Worm (Caenorhabditis elegans): ENCODE results near the gene nas-37.

The nas-37 gene

DNA sequence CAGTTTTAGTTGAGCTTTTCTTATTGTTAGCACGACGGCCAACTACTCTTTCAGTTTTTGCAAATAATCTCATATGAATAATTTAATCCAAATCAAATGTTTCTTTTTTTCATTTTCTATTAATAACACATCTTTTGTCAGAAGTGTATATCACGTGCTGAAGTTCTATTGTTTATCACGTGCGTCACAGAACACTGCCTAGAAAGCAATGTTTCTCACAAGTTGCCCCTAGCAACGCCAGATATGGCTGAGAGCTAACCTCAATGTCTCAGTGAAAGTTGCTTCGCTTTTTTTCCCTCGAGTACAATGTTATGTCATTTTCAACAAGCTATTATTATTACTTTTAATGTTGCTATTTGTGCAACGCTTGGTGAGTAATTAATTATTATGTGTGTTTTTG is 20.9 kb downstream of the nas-37 start:
- TF ChIP-seq unc-120 (tag; optimal IDR thresholded peaks at IDR 0.05; ENCODE audit: poor library complexity, severe bottlenecking), result no peak
- TF ChIP-seq bed-3 (GFP tag; optimal IDR thresholded peaks at IDR 0.05), result no peak
- TF ChIP-seq mls-2 (tag; optimal IDR thresholded peaks at IDR 0.05), result no peak
- no peak for TF ChIP-seq ztf-11 (tag; optimal IDR thresholded peaks at IDR 0.05)
- TF ChIP-seq mep-1 (tag; optimal IDR thresholded peaks at IDR 0.05), result no peak
- no peak for TF ChIP-seq sem-2 (GFP tag; optimal IDR thresholded peaks at IDR 0.05)
- TF ChIP-seq nhr-12 (tag; optimal IDR thresholded peaks at IDR 0.05), result no peak
- TF ChIP-seq lsy-2 (tag; optimal IDR thresholded peaks at IDR 0.05), result no peak
- no peak for TF ChIP-seq nhr-237 (tag; optimal IDR thresholded peaks at IDR 0.05)
- no peak for TF ChIP-seq M03D4.4 (tag; optimal IDR thresholded peaks at IDR 0.05)
- TF ChIP-seq drap-1 (GFP tag; optimal IDR thresholded peaks at IDR 0.05), result no peak
- no peak for TF ChIP-seq elt-3 (tag; optimal IDR thresholded peaks at IDR 0.05)
- no peak for TF ChIP-seq hlh-1 (tag; optimal IDR thresholded peaks at IDR 0.05)
- TF ChIP-seq tbx-8 (GFP tag; optimal IDR thresholded peaks at IDR 0.05), result no peak

DNA sequence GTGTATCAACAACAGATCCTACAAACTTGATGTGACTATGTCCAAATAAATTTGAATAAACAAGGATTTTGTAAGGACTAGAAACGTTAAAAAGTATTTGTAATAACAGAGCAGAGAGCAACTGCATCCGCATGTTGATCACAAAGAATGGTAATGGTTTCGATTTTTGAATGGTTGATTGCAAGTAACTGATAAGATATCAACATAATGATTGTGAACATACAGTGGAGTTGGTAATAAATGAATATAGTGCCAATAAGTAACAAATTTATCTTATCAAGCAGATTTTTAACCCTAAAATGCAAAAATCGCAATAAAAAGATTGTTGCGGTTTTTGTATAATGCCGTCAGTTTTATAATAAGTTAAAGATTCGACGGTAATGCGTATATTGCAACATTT is 23.9 kb downstream of the nas-37 start, which contains the start of gene ugt-23:
TSS of gene ugt-23 (minus strand) at position 212 of the 400 bp plus-strand sequence.
- no peak for TF ChIP-seq sptf-1 (tag; optimal IDR thresholded peaks at IDR 0.05)
- TF ChIP-seq nhr-237 (tag; optimal IDR thresholded peaks at IDR 0.05), result no peak
- TF ChIP-seq bed-3 (GFP tag; optimal IDR thresholded peaks at IDR 0.05), result no peak
- TF ChIP-seq ztf-11 (tag; optimal IDR thresholded peaks at IDR 0.05), result no peak
- TF ChIP-seq zip-8 (tag; optimal IDR thresholded peaks at IDR 0.05), result no peak
- TF ChIP-seq elt-1 (tag; optimal IDR thresholded peaks at IDR 0.05; ENCODE audit: borderline replicate concordance, insufficient read depth), result no peak
- TF ChIP-seq blmp-1 (tag; optimal IDR thresholded peaks at IDR 0.05), result no peak
- TF ChIP-seq snpc-4 (tag; optimal IDR thresholded peaks at IDR 0.05), result no peak
- TF ChIP-seq lin-32 (GFP tag; optimal IDR thresholded peaks at IDR 0.05), result no peak
- TF ChIP-seq drap-1 (GFP tag; optimal IDR thresholded peaks at IDR 0.05), result no peak
- TF ChIP-seq M03D4.4 (tag; optimal IDR thresholded peaks at IDR 0.05), result no peak
- TF ChIP-seq unc-39 (tag; optimal IDR thresholded peaks at IDR 0.05), result no peak
- no peak for TF ChIP-seq ceh-83 (GFP tag; optimal IDR thresholded peaks at IDR 0.05)

DNA sequence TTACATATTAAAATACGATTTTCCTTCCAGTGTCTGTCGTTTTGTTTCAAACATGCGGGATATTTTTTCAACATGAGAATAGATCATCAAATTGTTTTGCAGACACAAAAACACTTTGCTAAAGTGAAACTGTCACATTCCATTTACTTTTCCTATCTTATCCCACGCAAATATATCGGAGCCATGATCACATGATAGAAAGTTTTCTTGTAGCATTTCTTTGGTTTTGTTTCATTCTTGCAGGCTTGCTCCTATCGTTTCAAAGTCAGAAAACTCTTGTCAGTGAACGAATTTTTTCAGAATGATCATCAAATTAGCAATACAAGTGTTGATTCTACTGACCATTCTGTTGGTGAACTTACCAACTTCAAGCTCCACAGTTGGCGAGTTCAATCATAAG is 27.6 kb downstream of the nas-37 start, which contains the start of gene C17G1.2:
TSS of gene C17G1.2 (plus strand) at position 301 of the 400 bp plus-strand sequence.
- no peak for TF ChIP-seq pha-4 (tag; optimal IDR thresholded peaks at IDR 0.05)
- no peak for TF ChIP-seq lin-32 (GFP tag; optimal IDR thresholded peaks at IDR 0.05)
- TF ChIP-seq nhr-12 (tag; optimal IDR thresholded peaks at IDR 0.05), result no peak
- TF ChIP-seq zip-8 (tag; optimal IDR thresholded peaks at IDR 0.05), result no peak
- no peak for TF ChIP-seq mls-2 (tag; optimal IDR thresholded peaks at IDR 0.05)

DNA sequence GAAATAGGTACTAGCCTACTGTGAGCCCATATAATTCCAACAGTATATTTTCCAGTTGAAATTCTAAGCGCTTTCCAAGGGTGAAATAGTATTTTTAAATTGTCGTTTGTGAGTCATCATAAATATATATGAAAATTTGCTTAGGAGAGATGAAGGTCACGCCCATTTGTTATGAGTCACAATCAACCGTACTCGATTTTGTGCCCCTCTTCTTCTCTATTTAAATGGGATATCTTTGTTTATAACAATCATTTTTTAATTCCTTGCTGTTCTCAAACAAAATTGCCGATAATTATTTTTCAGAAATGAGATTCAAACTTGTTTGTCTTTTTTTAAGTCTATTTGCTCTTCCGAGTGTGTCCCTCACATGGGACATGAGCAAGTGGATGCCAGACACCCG is 29.9 kb downstream of the nas-37 start, which contains the start of gene folr-1:
TSS of gene folr-1 (plus strand) at position 301 of the 400 bp plus-strand sequence.
- TF ChIP-seq zip-8 (tag; optimal IDR thresholded peaks at IDR 0.05) (no peak), ceh-39 (tag; optimal IDR thresholded peaks at IDR 0.05) (no peak), nhr-76 (tag; optimal IDR thresholded peaks at IDR 0.05) (no peak), sptf-1 (tag; optimal IDR thresholded peaks at IDR 0.05) (no peak), bed-3 (GFP tag; optimal IDR thresholded peaks at IDR 0.05) (no peak), ztf-11 (tag; optimal IDR thresholded peaks at IDR 0.05) (no peak), ceh-43 (GFP tag; optimal IDR thresholded peaks at IDR 0.05) (no peak), ceh-83 (GFP tag; optimal IDR thresholded peaks at IDR 0.05) (no peak), pha-4 (tag; optimal IDR thresholded peaks at IDR 0.05) (no peak), mab-5 (tag; optimal IDR thresholded peaks at IDR 0.05) (no peak), cnd-1 (tag; optimal IDR thresholded peaks at IDR 0.05) (no peak), M03D4.4 (tag; optimal IDR thresholded peaks at IDR 0.05) (no peak), unc-39 (tag; optimal IDR thresholded peaks at IDR 0.05) (no peak), snpc-4 (tag; optimal IDR thresholded peaks at IDR 0.05) (no peak)

DNA sequence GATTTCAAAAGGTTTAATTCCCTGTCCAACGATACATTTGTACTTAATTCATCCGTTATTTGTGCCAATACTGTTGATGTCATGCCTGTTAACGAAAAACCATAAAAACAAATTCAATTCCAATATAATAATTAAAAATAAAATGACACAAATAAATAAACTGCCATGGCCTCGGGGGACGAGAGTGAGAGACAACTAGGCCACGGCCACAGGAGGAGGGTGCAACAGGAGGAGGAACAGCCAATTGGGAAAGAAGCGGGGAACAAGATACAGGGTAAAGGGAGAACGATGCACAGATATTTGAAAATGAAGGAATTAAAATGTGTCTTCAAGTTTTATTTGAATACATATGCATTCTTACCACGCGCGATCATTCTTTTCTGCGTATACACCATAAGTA is 31.5 kb downstream of the nas-37 start, which contains the start of gene F21G4.6:
TSS of gene F21G4.6 (minus strand) at position 87 of the 400 bp plus-strand sequence.
- TF ChIP-seq unc-120 (tag; optimal IDR thresholded peaks at IDR 0.05; ENCODE audit: poor library complexity, severe bottlenecking) (no peak), tbx-8 (GFP tag; optimal IDR thresholded peaks at IDR 0.05) (no peak), sem-2 (GFP tag; optimal IDR thresholded peaks at IDR 0.05) (no peak), ztf-11 (tag; optimal IDR thresholded peaks at IDR 0.05) (no peak), zip-8 (tag; optimal IDR thresholded peaks at IDR 0.05) (no peak), lin-13 (tag; optimal IDR thresholded peaks at IDR 0.05) (no peak), nhr-12 (tag; optimal IDR thresholded peaks at IDR 0.05) (no peak), lsy-2 (tag; optimal IDR thresholded peaks at IDR 0.05) (no peak)

DNA sequence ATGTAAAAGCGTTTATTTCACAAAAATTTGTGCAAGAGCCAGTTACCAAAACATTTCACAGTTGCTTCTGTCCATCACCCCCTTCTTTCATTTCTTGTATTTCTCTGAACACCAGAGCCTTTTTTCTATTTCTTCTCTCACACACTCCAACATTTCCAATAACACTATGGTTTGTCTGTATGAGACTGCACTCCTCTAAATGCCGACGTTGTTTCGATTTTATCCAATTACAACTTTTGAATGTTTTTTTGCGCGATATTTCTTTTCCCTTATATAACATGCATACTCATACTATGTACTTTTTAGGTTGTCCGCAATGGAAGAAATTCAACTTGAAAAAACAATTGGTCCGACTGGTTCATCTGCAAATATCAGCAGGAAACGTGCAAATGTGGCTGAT is 43.0 kb downstream of the nas-37 start, which contains the start of gene F21G4.5:
TSS of gene F21G4.5 (plus strand) at position 301 of the 400 bp plus-strand sequence.
- TF ChIP-seq unc-120 (tag; optimal IDR thresholded peaks at IDR 0.05; ENCODE audit: poor library complexity, severe bottlenecking) (no peak), nhr-28 (tag; optimal IDR thresholded peaks at IDR 0.05) (no peak), ceh-43 (GFP tag; optimal IDR thresholded peaks at IDR 0.05) (no peak), elt-1 (tag; optimal IDR thresholded peaks at IDR 0.05; ENCODE audit: borderline replicate concordance, insufficient read depth) (no peak), ces-1 (GFP tag; optimal IDR thresholded peaks at IDR 0.05) (no peak), lin-32 (GFP tag; optimal IDR thresholded peaks at IDR 0.05) (no peak), flh-1 (GFP tag; optimal IDR thresholded peaks at IDR 0.05) (no peak), tbx-8 (GFP tag; optimal IDR thresholded peaks at IDR 0.05) (no peak), unc-39 (tag; optimal IDR thresholded peaks at IDR 0.05) (no peak), ztf-11 (tag; optimal IDR thresholded peaks at IDR 0.05) (no peak), lsy-2 (tag; optimal IDR thresholded peaks at IDR 0.05) (no peak)

Data from whole organism, mixed stage, embryonic.